Fruit fly (Drosophila melanogaster) whole organism, adult: ENCODE measurements around the gene MESR3.

Experiments
- CG11617 ChIP-seq: fragments of 200-800 bp; sonication (Bioruptor generic); optimal IDR thresholded peaks from 2 replicates; lab custom pipeline; 2017; ENCODE audit warnings: mild to moderate bottlenecking, missing biosample characterization, missing genetic modification reagents, missing genetic modification characterization
- CG12768 ChIP-seq: fragments of 200-800 bp; sonication (Bioruptor generic); optimal IDR thresholded peaks from 2 replicates; lab custom pipeline; 2017; ENCODE audit warnings: missing biosample characterization, missing genetic modification characterization, mild to moderate bottlenecking, moderate library complexity, missing genetic modification reagents
- CG14711 ChIP-seq: fragments of 200-800 bp; sonication (Bioruptor generic); optimal IDR thresholded peaks from 2 replicates; lab custom pipeline; 2018; ENCODE audit warnings: missing biosample characterization, mild to moderate bottlenecking, missing genetic modification characterization, moderate library complexity
- CG1620 ChIP-seq: fragments of 200-800 bp; sonication (Bioruptor generic); optimal IDR thresholded peaks from 2 replicates; lab custom pipeline; 2016; ENCODE audit warnings: missing biosample characterization, missing genetic modification characterization
- CG33017 ChIP-seq: fragments of 200-800 bp; sonication (Bioruptor generic); optimal IDR thresholded peaks from 2 replicates; lab custom pipeline; 2018; ENCODE audit warnings: missing biosample characterization, mild to moderate bottlenecking, missing genetic modification characterization, moderate library complexity
- CG5204 ChIP-seq: fragments of 200-800 bp; sonication (Bioruptor generic); optimal IDR thresholded peaks from 2 replicates; lab custom pipeline; 2016; ENCODE audit warnings: missing biosample characterization, missing genetic modification characterization
- CG7045 ChIP-seq: fragments of 200-800 bp; sonication (Bioruptor generic); optimal IDR thresholded peaks from 2 replicates; lab custom pipeline; 2017; ENCODE audit warnings: missing biosample characterization, mild to moderate bottlenecking, missing genetic modification characterization
- CG7101 ChIP-seq: fragments of 200-800 bp; sonication (Bioruptor generic); optimal IDR thresholded peaks from 2 replicates; lab custom pipeline; 2018; ENCODE audit warnings: missing biosample characterization, mild to moderate bottlenecking, missing genetic modification characterization, moderate library complexity
- Clk ChIP-seq: fragments of 200-800 bp; sonication (Bioruptor generic); optimal IDR thresholded peaks from 2 replicates; lab custom pipeline; 2017; ENCODE audit warnings: missing biosample characterization, missing genetic modification characterization
- Crg-1 ChIP-seq: fragments of 200-800 bp; sonication (Bioruptor generic); optimal IDR thresholded peaks from 2 replicates; lab custom pipeline; 2016; ENCODE audit warnings: missing biosample characterization, missing genetic modification characterization
- Hr96 ChIP-seq: fragments of 200-800 bp; sonication (Bioruptor generic); optimal IDR thresholded peaks from 2 replicates; lab custom pipeline; 2016; ENCODE audit warnings: missing biosample characterization, missing genetic modification characterization
- Mnt ChIP-seq: fragments of 200-800 bp; sonication (Bioruptor generic); optimal IDR thresholded peaks from 2 replicates; lab custom pipeline; 2016; ENCODE audit warnings: missing biosample characterization, mild to moderate bottlenecking, missing genetic modification characterization
- bab1 ChIP-seq: fragments of 200-800 bp; sonication (Bioruptor generic); optimal IDR thresholded peaks from 3 replicates; lab custom pipeline; 2019; ENCODE audit warnings: missing biosample characterization, mild to moderate bottlenecking, missing genetic modification characterization, moderate library complexity
- cic ChIP-seq: fragments of 200-800 bp; sonication (Bioruptor generic); optimal IDR thresholded peaks from 2 replicates; lab custom pipeline; 2017; ENCODE audit warnings: missing biosample characterization, mild to moderate bottlenecking, missing genetic modification characterization, moderate library complexity
- cnc ChIP-seq, 2 experiments: fragments of >200 bp; optimal IDR thresholded peaks; 2 replicates each; lab custom pipeline; 2017
- kay ChIP-seq: fragments of 200-800 bp; sonication (Bioruptor generic); peaks from one replicate; lab custom pipeline; 2016; ENCODE audit warnings: missing biosample characterization, missing genetic modification characterization, borderline replicate concordance
- ovo ChIP-seq: fragments of 200-800 bp; sonication (Bioruptor generic); optimal IDR thresholded peaks from 2 replicates; lab custom pipeline; 2016; ENCODE audit warnings: missing biosample characterization, missing genetic modification characterization
- pad ChIP-seq: fragments of 200-800 bp; sonication (Bioruptor generic); optimal IDR thresholded peaks from 3 replicates; lab custom pipeline; 2017; ENCODE audit warnings: missing biosample characterization, missing genetic modification characterization, mild to moderate bottlenecking, moderate library complexity, missing genetic modification reagents
- tj ChIP-seq: fragments of 200-800 bp; sonication (Bioruptor generic); optimal IDR thresholded peaks from 3 replicates; lab custom pipeline; 2017; ENCODE audit warnings: missing biosample characterization, mild to moderate bottlenecking, missing genetic modification characterization, moderate library complexity
- toe ChIP-seq: fragments of 200-800 bp; sonication (Bioruptor generic); optimal IDR thresholded peaks from 2 replicates; lab custom pipeline; 2016; ENCODE audit warnings: missing biosample characterization, missing genetic modification characterization

MESR3 gene

DNA sequence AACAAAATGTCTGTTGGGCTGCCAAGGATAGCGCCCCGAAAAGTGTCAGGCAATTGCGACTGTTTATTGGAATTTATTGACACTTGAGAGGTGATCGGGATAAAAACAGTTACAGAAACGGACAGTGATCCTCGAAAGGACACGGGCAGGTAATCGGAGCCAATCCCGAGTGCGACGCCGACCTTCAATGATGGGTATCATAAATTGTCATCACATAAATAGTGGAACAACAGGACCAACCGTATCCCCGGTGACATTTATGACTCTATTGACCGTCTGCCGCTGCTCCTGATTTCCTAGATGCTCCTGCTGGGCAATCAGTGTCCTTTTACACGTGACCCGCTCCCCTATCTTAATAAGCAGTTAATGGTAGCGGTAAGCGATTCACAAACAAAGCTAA, 17.9 kb upstream of the MESR3 start:
- TF ChIP-seq Hr96 = no peak
- no peak for TF ChIP-seq Mnt (GFP tag; lab: Kevin White, UChicago)
- no peak for TF ChIP-seq CG12768 (GFP tag; lab: Kevin White, UChicago)
- TF ChIP-seq CG14711 (tag; lab: Kevin White, UChicago) = no peak
- TF ChIP-seq kay (GFP tag; lab: Kevin White, UChicago) = no peak
- TF ChIP-seq CG11617 (GFP tag; lab: Kevin White, UChicago) = no peak
- TF ChIP-seq cic = no peak
- TF ChIP-seq cnc (optimal IDR thresholded peaks at IDR 0.05; lab: Kevin White, UChicago) = no peak
- no peak for TF ChIP-seq toe
- TF ChIP-seq CG5204 (GFP tag; lab: Kevin White, UChicago) = no peak

DNA sequence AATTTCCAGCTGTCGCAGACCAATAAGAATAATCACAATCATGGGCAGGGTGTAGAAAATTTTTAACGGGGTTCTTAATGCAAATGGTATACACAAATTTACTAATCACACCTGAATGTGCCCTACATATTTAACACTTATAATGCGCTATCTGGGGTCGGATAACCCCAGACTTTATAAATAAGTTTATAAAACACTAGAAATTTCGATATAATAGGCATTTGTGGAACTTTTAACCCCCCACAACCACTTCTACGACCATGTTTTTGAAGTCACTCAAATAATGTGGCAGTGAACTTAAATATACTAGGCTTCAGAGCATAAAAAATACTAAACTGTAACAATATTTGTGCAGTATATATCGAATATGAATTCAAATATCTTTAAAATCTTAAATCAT, 12.1 kb upstream of the MESR3 start, which contains the start of gene CG10413:
TSS of gene CG10413 (minus strand) at position 264 of the 400 bp plus-strand sequence.
- TF ChIP-seq CG7045 (GFP tag; lab: Kevin White, UChicago) (peak; percentile 98), CG1620 (GFP tag; lab: Kevin White, UChicago) (peak; percentile 99), pad (GFP tag; lab: Kevin White, UChicago) (peak; percentile 90), bab1 (GFP tag; lab: Kevin White, UChicago) (peak; percentile 99), Mnt (GFP tag; lab: Kevin White, UChicago) (peak; percentile 96), CG11617 (GFP tag; lab: Kevin White, UChicago) (peak; percentile 98), tj (GFP tag; lab: Kevin White, UChicago) (peak; percentile 88), Clk (GFP tag; lab: Kevin White, UChicago) (peak; percentile 95), CG7101 (peak; percentile 98), Crg-1 (peak; percentile 98), CG5204 (GFP tag; lab: Kevin White, UChicago) (peak; percentile 99), ovo (GFP tag; lab: Kevin White, UChicago) (peak; percentile 96), toe (peak; percentile 99), CG33017 (tag; lab: Kevin White, UChicago) (peak; percentile 98), Hr96 (peak; percentile 98), CG14711 (tag; lab: Kevin White, UChicago) (peak; percentile 95), cic (peak; percentile 88), CG12768 (GFP tag; lab: Kevin White, UChicago) (peak; percentile 98), kay (GFP tag; lab: Kevin White, UChicago) (no peak), cnc (optimal IDR thresholded peaks at IDR 0.05; lab: Kevin White, UChicago) (no peak)

DNA sequence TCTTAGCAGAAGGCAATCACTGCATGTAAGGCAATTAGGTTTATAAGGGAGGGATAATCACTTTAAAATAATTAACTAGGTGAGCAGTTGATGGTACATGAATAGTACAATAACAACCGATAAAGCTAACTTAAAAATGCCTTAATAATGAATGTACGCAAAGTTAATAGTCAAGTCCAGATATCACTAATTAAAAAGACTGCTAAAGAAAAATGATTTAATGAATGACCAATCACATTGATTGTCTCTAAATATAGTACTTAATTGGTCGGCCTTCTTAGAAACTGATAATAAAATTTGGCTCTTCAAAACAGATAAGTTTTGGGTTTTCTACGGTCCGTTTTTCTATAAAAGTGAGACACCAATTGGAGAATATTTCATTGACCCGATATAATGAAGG, 11.5 kb upstream of the MESR3 start, which contains the start of gene CG31789:
TSS of gene CG31789 (plus strand) at position 380 of the 400 bp plus-strand sequence.
- no peak for TF ChIP-seq Hr96
- no peak for TF ChIP-seq CG7045 (GFP tag; lab: Kevin White, UChicago)
- no peak for TF ChIP-seq ovo (GFP tag; lab: Kevin White, UChicago)
- no peak for TF ChIP-seq CG11617 (GFP tag; lab: Kevin White, UChicago)
- TF ChIP-seq cic = no peak
- TF ChIP-seq bab1 (GFP tag; lab: Kevin White, UChicago) = no peak
- TF ChIP-seq pad (GFP tag; lab: Kevin White, UChicago) = no peak
- no peak for TF ChIP-seq CG7101
- TF ChIP-seq CG14711 (tag; lab: Kevin White, UChicago) = no peak

DNA sequence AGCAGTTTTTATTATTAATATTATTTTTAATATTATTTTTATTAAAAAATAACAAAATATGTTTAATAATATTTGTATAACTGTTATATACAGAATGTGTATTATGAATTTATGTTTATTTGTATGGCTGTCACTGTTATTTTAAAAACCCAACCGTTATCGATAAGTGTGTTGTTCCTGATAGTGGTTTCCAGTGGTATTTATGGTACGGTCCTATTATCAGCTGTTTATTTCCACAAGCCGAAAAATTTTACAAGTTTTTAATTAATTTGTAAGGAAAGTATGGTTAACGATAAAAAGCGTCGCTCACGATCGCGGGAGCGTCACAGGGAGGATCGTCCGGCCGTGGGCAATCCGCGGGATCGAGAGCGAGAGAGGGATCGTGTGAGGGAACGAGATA, 10.4 kb upstream of the MESR3 start, which contains the start of gene CG10333:
TSS of gene CG10333 (plus strand) at position 191 of the 400 bp plus-strand sequence.
- TF ChIP-seq ovo (GFP tag; lab: Kevin White, UChicago) = no peak
- TF ChIP-seq CG5204 (GFP tag; lab: Kevin White, UChicago) = no peak
- no peak for TF ChIP-seq Hr96
- no peak for TF ChIP-seq CG7045 (GFP tag; lab: Kevin White, UChicago)
- no peak for TF ChIP-seq CG14711 (tag; lab: Kevin White, UChicago)
- TF ChIP-seq bab1 (GFP tag; lab: Kevin White, UChicago) = peak; percentile 11
- no peak for TF ChIP-seq cic
- TF ChIP-seq pad (GFP tag; lab: Kevin White, UChicago) = no peak

DNA sequence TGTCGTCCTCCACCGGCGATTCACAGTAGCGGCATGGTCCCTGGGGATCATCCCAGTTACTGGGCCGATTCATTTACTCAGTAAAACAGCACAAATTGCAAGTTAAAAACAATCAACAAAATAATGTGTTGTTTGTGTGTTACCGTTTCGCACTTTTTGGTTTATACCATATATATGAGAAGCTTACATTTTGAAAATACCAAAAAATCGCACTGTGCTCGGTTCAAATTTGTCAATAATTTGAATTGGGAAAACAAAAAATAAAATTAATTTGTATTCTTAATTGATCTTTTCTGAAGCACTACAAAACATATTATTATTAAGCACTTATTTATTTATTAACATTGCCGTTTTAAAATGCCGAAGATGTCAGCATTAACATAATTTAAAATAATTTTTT, 5.0 kb upstream of the MESR3 start, which contains the start of gene Atac2:
TSS of gene Atac2 (minus strand) at position 144 of the 400 bp plus-strand sequence.
- TF ChIP-seq kay (GFP tag; lab: Kevin White, UChicago) (no peak), cnc (optimal IDR thresholded peaks at IDR 0.05; lab: Kevin White, UChicago) (no peak), CG11617 (GFP tag; lab: Kevin White, UChicago) (no peak)

DNA sequence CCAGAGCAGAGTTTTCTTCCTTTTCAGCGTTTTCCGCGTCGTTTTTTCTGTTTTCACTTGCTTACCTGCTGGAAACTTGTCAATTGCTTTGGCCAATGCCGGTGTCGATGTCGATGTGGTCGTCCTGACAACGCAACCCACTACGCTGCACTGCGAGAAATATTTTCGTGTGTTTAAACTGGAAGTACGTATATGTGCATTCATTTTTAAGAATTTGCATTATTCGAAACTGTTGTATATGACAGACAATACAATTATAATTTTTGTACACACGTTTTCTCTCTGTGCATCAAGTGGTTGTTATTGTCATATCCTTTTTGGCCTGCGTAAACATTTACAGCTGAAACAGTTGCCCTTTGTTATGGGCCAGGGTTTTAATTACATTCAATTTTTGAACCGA, 1.0 kb upstream of the MESR3 start, which contains the start of gene IFT46:
TSS of gene IFT46 (minus strand) at position 88 of the 400 bp plus-strand sequence.
- TF ChIP-seq Mnt (GFP tag; lab: Kevin White, UChicago) (no peak), Hr96 (no peak), toe (no peak), CG33017 (tag; lab: Kevin White, UChicago) (no peak), CG7045 (GFP tag; lab: Kevin White, UChicago) (no peak), CG12768 (GFP tag; lab: Kevin White, UChicago) (no peak)

DNA sequence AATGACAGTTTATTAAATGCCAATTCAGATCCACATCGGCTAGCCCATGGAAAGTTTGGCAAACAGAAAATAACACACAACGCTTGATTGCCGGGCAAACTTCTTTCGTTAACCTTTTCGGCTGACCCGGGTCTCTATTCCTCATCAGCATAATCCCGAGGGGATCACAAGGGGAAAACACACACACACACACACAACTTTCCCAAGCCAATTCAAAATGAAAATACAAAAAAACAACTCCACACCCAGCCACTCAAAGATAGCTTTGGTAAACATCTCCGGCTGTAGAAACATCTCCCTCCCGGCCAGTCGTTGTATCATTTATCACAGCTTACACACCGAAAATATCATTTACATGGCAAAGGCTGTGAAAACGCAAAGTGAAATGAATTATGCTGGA, 3.1 kb downstream of the MESR3 start:
- TF ChIP-seq CG12768 (GFP tag; lab: Kevin White, UChicago) = no peak
- TF ChIP-seq tj (GFP tag; lab: Kevin White, UChicago) = peak; percentile 5
- no peak for TF ChIP-seq Hr96
- no peak for TF ChIP-seq cic
- no peak for TF ChIP-seq CG11617 (GFP tag; lab: Kevin White, UChicago)
